Fruit fly (Drosophila melanogaster) whole organism, wandering third instar larva: Measurements from ENCODE around the gene CG11367.

ENCODE experiments used
- Abd-B ChIP-seq: fragments of >200 bp; optimal IDR thresholded peaks from 2 replicates; lab custom pipeline; 2017; ENCODE audit warnings: missing biosample characterization, missing genetic modification characterization
- CG32264 ChIP-seq: fragments of 200-800 bp; sonication (Bioruptor generic); optimal IDR thresholded peaks from 2 replicates; lab custom pipeline; 2016; ENCODE audit warnings: missing biosample characterization, missing genetic modification characterization
- CG9705 ChIP-seq: fragments of 200-800 bp; sonication (Bioruptor generic); optimal IDR thresholded peaks from 2 replicates; lab custom pipeline; 2018; ENCODE audit warnings: missing biosample characterization, mild to moderate bottlenecking, missing genetic modification characterization
- CrebA ChIP-seq: fragments of 200-800 bp; sonication (Bioruptor generic); optimal IDR thresholded peaks from 2 replicates; lab custom pipeline; 2016; ENCODE audit warnings: missing biosample characterization, mild to moderate bottlenecking, missing genetic modification characterization, borderline replicate concordance
- Dfd ChIP-seq: fragments of >200 bp; optimal IDR thresholded peaks from 2 replicates; lab custom pipeline; 2017; ENCODE audit warnings: missing biosample characterization, missing genetic modification characterization
- Dif ChIP-seq: fragments of 200-275, 200-300 bp; sonication (Bioruptor generic); optimal IDR thresholded peaks from 2 replicates; lab custom pipeline; 2018; ENCODE audit warnings: missing biosample characterization, missing genetic modification characterization; ENCODE audit not compliant: partially characterized antibody
- HLH106 ChIP-seq: fragments of 200-800 bp; optimal IDR thresholded peaks from 3 replicates; lab custom pipeline; 2019; ENCODE audit warnings: missing biosample characterization, mild to moderate bottlenecking, missing genetic modification characterization, moderate library complexity
- Hnf4 ChIP-seq: fragments of 200-800 bp; sonication (Bioruptor generic); optimal IDR thresholded peaks from 2 replicates; lab custom pipeline; 2016; ENCODE audit warnings: missing biosample characterization, mild to moderate bottlenecking, missing genetic modification characterization
- Hr78 ChIP-seq: fragments of >200 bp; optimal IDR thresholded peaks from 2 replicates; lab custom pipeline; 2017; ENCODE audit warnings: missing biosample characterization, missing genetic modification characterization
- Hr83 ChIP-seq: fragments of 200-300 bp; sonication (Bioruptor generic); optimal IDR thresholded peaks from 2 replicates; lab custom pipeline; 2016; ENCODE audit warnings: missing biosample characterization, mild to moderate bottlenecking, missing genetic modification characterization, moderate library complexity; ENCODE audit not compliant: poor library complexity, severe bottlenecking
- Jra ChIP-seq: sonication (Bioruptor generic); optimal IDR thresholded peaks from 2 replicates; lab custom pipeline; 2016; ENCODE audit warnings: missing biosample characterization, missing genetic modification characterization
- Mio ChIP-seq: sonication (Bioruptor generic); optimal IDR thresholded peaks from 2 replicates; lab custom pipeline; 2016; ENCODE audit warnings: missing biosample characterization, missing genetic modification characterization
- Myc ChIP-seq: fragments of >200 bp; optimal IDR thresholded peaks from 2 replicates; lab custom pipeline; 2017
- N ChIP-seq: fragments of >200 bp; optimal IDR thresholded peaks from 2 replicates; lab custom pipeline; 2018; ENCODE audit warnings: missing biosample characterization, missing external identifiers, missing genetic modification characterization
- OdsH ChIP-seq: fragments of 200-800 bp; sonication (Bioruptor generic); optimal IDR thresholded peaks from 2 replicates; lab custom pipeline; 2016; ENCODE audit warnings: missing biosample characterization, mild to moderate bottlenecking, missing genetic modification characterization
- Rel ChIP-seq, 2 experiments: fragments of 200-800 bp; sonication (Bioruptor generic) in 1 of 2; optimal IDR thresholded peaks; 2 replicates in 1 of 2; 3 replicates in 1 of 2; lab custom pipeline; 2016 to 2019; ENCODE audit warnings: mild to moderate bottlenecking in 2 of 2, missing biosample characterization in 2 of 2, missing genetic modification characterization in 2 of 2, moderate library complexity in 1 of 2
- Sp1 ChIP-seq: fragments of 200-800 bp; sonication (Bioruptor generic); optimal IDR thresholded peaks from 3 replicates; lab custom pipeline; 2019; ENCODE audit warnings: missing biosample characterization, mild to moderate bottlenecking, missing genetic modification characterization, moderate library complexity
- Vsx2 ChIP-seq: fragments of 200-300, 225-300 bp; sonication (Bioruptor generic); optimal IDR thresholded peaks from 2 replicates; lab custom pipeline; 2018; ENCODE audit warnings: missing biosample characterization, missing genetic modification characterization; ENCODE audit not compliant: partially characterized antibody
- br ChIP-seq: fragments of 200-800 bp; sonication (Bioruptor generic); optimal IDR thresholded peaks from 2 replicates; lab custom pipeline; 2016; ENCODE audit warnings: missing biosample characterization, missing genetic modification characterization
- brk ChIP-seq: fragments of 200-800 bp; sonication (Bioruptor generic); optimal IDR thresholded peaks from 2 replicates; lab custom pipeline; 2016; ENCODE audit warnings: missing biosample characterization, mild to moderate bottlenecking, missing genetic modification characterization
- dl ChIP-seq, 2 experiments: fragments of 175-275, 200-275 bp in 1 of 2; fragments of 200-275 bp in 1 of 2; sonication (Bioruptor generic); optimal IDR thresholded peaks; lab custom pipeline; 2018; ENCODE audit warnings: mild to moderate bottlenecking in 2 of 2, missing biosample characterization in 2 of 2, missing genetic modification characterization in 2 of 2, moderate library complexity in 2 of 2; ENCODE audit not compliant: partially characterized antibody in 2 of 2, insufficient read depth in 1 of 2
- dmrt93B ChIP-seq: fragments of 200-800 bp; sonication (Bioruptor generic); optimal IDR thresholded peaks from 2 replicates; lab custom pipeline; 2018; ENCODE audit warnings: missing biosample characterization, mild to moderate bottlenecking, missing genetic modification characterization
- dsf ChIP-seq: sonication (Bioruptor generic); optimal IDR thresholded peaks from 2 replicates; lab custom pipeline; 2016; ENCODE audit warnings: missing biosample characterization, missing genetic modification characterization, borderline replicate concordance
- ey ChIP-seq: fragments of 200-800 bp; sonication (Bioruptor generic); optimal IDR thresholded peaks from 2 replicates; lab custom pipeline; 2016; ENCODE audit warnings: missing biosample characterization, missing genetic modification characterization
- foxo ChIP-seq, 2 experiments: fragments of 200-800 bp; sonication (Bioruptor generic); optimal IDR thresholded peaks; 2 replicates in 1 of 2; 3 replicates in 1 of 2; lab custom pipeline; 2016 to 2017; ENCODE audit warnings: missing biosample characterization in 2 of 2, missing genetic modification characterization in 2 of 2
- fru ChIP-seq: fragments of 200-800 bp; sonication (Bioruptor generic); optimal IDR thresholded peaks from 3 replicates; lab custom pipeline; 2016; ENCODE audit warnings: missing biosample characterization, mild to moderate bottlenecking, missing genetic modification characterization
- h ChIP-seq: fragments of 200-800 bp; sonication (Bioruptor generic); optimal IDR thresholded peaks from 3 replicates; lab custom pipeline; 2016; ENCODE audit warnings: missing biosample characterization, mild to moderate bottlenecking, missing genetic modification characterization
- jim ChIP-seq: fragments of 175-275, 200-325 bp; sonication (Bioruptor generic); optimal IDR thresholded peaks from 2 replicates; lab custom pipeline; 2016; ENCODE audit warnings: missing biosample characterization, mild to moderate bottlenecking, missing genetic modification characterization
- lola ChIP-seq: fragments of >200 bp; optimal IDR thresholded peaks from 2 replicates; lab custom pipeline; 2017; ENCODE audit warnings: missing biosample characterization, missing genetic modification characterization
- pan ChIP-seq: fragments of >200 bp; optimal IDR thresholded peaks from 2 replicates; lab custom pipeline; 2017
- psq ChIP-seq: fragments of 200-800 bp; sonication (Bioruptor generic); optimal IDR thresholded peaks from 3 replicates; lab custom pipeline; 2017; ENCODE audit warnings: missing biosample characterization, mild to moderate bottlenecking, missing genetic modification characterization, moderate library complexity
- rgr ChIP-seq: fragments of 200-800 bp; sonication (Bioruptor generic); optimal IDR thresholded peaks from 3 replicates; lab custom pipeline; 2016; ENCODE audit warnings: missing biosample characterization, mild to moderate bottlenecking, missing genetic modification characterization
- sage ChIP-seq: fragments of 200-800 bp; sonication (Bioruptor generic); optimal IDR thresholded peaks from 2 replicates; lab custom pipeline; 2016; ENCODE audit warnings: missing biosample characterization, mild to moderate bottlenecking, missing genetic modification characterization
- sv ChIP-seq: fragments of 200-800 bp; sonication (Bioruptor generic); optimal IDR thresholded peaks from 3 replicates; lab custom pipeline; 2016; ENCODE audit warnings: missing biosample characterization, missing genetic modification characterization
- tai ChIP-seq: sonication (Bioruptor generic); optimal IDR thresholded peaks from 2 replicates; lab custom pipeline; 2016; ENCODE audit warnings: missing biosample characterization, missing genetic modification characterization
- usp ChIP-seq: fragments of >200 bp; optimal IDR thresholded peaks from 2 replicates; lab custom pipeline; 2017; ENCODE audit warnings: missing biosample characterization, missing genetic modification characterization
- woc ChIP-seq: sonication (Bioruptor generic); optimal IDR thresholded peaks from 2 replicates; lab custom pipeline; 2016; ENCODE audit warnings: missing biosample characterization, mild to moderate bottlenecking, missing genetic modification characterization

CG11367 gene

DNA sequence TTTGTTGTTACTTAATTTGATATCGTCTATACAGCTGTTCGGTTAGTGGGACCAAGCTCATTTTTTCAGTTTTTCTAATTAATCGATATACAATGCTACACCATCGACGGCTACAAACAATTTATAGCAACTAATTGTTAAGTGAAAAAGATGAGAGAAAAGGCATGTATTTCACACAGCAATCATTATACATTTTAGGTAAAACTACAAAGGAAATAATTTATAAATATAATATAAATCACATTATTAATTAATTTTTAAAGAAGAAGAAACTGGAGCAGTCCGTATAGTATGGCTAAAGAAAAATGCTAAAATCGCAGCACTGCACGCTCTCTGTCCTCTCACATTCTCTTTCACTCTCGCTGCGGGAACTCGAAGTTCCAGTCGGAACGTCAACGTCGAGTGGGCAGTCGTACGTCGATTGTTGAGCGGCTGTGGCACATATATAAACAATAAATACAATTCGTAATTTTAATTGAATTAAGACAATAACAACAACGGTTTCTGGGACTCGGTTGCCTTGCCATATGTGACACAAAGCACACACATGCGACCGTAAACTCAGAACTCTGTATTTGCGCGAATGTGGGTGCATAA is at the start of gene CG11367, which contains the start of gene CG14450:
TSS of gene CG11367 (plus strand) at position 373 of the 597 bp plus-strand sequence.
TSS of gene CG14450 (minus strand) at position 51 of the 597 bp plus-strand sequence.
- TF ChIP-seq tai (GFP tag; lab: Kevin White, UChicago) (no peak), dsf (GFP tag; lab: Kevin White, UChicago) (no peak), Jra (GFP tag; lab: Kevin White, UChicago) (no peak), CG32264 (GFP tag; lab: Kevin White, UChicago) (no peak), N (no peak), sv (GFP tag; lab: Kevin White, UChicago) (no peak), psq (GFP tag; lab: Kevin White, UChicago) (no peak), br (no peak), Hr78 (GFP tag; lab: Kevin White, UChicago) (no peak), Rel (GFP tag; optimal IDR thresholded peaks at IDR 0.05; lab: Kevin White, UChicago) (no peak), Rel (tag; optimal IDR thresholded peaks at IDR 0.05; lab: Kevin White, UChicago) (peak; percentile 33), CG9705 (GFP tag; lab: Kevin White, UChicago) (peak; percentile 10), Hnf4 (GFP tag; lab: Kevin White, UChicago) (no peak), Dif (GFP tag; lab: Kevin White, UChicago) (peak; percentile 74), h (peak; percentile 52), Mio (no peak), ey (GFP tag; lab: Kevin White, UChicago) (no peak), Hr83 (GFP tag; lab: Kevin White, UChicago) (peak; percentile 33), dmrt93B (GFP tag; lab: Kevin White, UChicago) (no peak), jim (GFP tag; lab: Kevin White, UChicago) (no peak), rgr (GFP tag; lab: Kevin White, UChicago) (no peak), dl (GFP tag; optimal IDR thresholded peaks at IDR 0.05; lab: Kevin White, UChicago; ENCODE audit: insufficient read depth in 1 of 2, partially characterized antibody in 2 of 2) (peak; percentile 2 to 55), brk (GFP tag; lab: Kevin White, UChicago) (no peak), Myc (peak; percentile 95), CrebA (GFP tag; lab: Kevin White, UChicago) (no peak), woc (GFP tag; lab: Kevin White, UChicago) (peak; percentile 64), Vsx2 (GFP tag; lab: Kevin White, UChicago) (peak; percentile 79), usp (GFP tag; lab: Kevin White, UChicago) (no peak), sage (peak; percentile 35), OdsH (GFP tag; lab: Kevin White, UChicago) (no peak), Abd-B (GFP tag; lab: Kevin White, UChicago) (no peak), HLH106 (tag; lab: Kevin White, UChicago) (peak; percentile 30)

DNA sequence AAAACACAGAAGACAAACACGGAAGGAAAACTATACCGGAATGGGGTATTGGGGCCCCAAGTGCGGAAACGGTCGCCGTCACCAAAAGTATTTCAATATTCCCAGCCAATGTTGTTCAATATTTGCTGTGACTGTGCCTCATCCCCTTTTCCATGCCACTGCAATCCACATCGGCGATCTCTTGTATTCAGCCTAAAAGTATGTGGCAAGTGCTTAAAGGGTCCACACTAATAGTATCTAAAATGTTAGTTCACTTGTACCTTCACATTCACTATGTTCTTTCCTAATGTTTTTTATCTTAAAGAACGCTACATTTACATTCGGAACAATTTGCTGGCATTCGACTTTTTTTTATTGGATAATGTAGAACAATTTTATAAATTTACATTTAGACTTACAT is 47.0 kb upstream of the CG11367 start:
- TF ChIP-seq pan (no peak), dl (GFP tag; optimal IDR thresholded peaks at IDR 0.05; lab: Kevin White, UChicago; ENCODE audit: insufficient read depth in 1 of 2, partially characterized antibody in 2 of 2) (no peak), fru (GFP tag; lab: Kevin White, UChicago) (no peak), HLH106 (tag; lab: Kevin White, UChicago) (no peak), CG9705 (GFP tag; lab: Kevin White, UChicago) (no peak), lola (GFP tag; lab: Kevin White, UChicago) (no peak), ey (GFP tag; lab: Kevin White, UChicago) (no peak), Dfd (GFP tag; lab: Kevin White, UChicago) (no peak), foxo (GFP tag; optimal IDR thresholded peaks at IDR 0.05; lab: Kevin White, UChicago) (no peak), psq (GFP tag; lab: Kevin White, UChicago) (no peak), sage (no peak), dmrt93B (GFP tag; lab: Kevin White, UChicago) (no peak), Abd-B (GFP tag; lab: Kevin White, UChicago) (no peak)

DNA sequence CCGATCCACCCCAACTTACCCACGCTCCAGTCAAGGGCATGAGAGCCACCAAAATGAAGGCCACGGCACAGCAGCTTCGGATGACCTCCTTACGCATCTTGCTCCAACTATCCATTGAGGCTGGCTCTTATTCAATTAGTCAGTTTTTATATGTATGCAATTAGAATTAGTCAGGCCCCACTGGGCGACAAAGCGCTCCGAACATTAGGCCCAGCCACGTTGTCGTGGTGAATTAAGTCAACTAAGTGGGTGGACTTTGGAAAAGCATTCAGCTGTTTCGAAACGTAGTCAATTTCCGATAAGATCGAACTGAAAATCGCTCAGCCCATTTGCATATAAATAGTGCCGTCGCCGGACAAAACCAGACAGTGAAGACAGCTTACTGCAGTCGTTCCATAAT is 40.9 kb upstream of the CG11367 start, which contains the start of the genes CG14455 and CG14456:
TSS of gene CG14455 (minus strand) at position 101 of the 400 bp plus-strand sequence.
TSS of gene CG14456 (plus strand) at position 236 of the 400 bp plus-strand sequence.
- no peak for TF ChIP-seq Mio
- TF ChIP-seq Hnf4 (GFP tag; lab: Kevin White, UChicago), result no peak
- no peak for TF ChIP-seq lola (GFP tag; lab: Kevin White, UChicago)
- no peak for TF ChIP-seq Hr83 (GFP tag; lab: Kevin White, UChicago)
- no peak for TF ChIP-seq tai (GFP tag; lab: Kevin White, UChicago)
- TF ChIP-seq woc (GFP tag; lab: Kevin White, UChicago), result no peak
- no peak for TF ChIP-seq Myc
- no peak for TF ChIP-seq brk (GFP tag; lab: Kevin White, UChicago)
- TF ChIP-seq psq (GFP tag; lab: Kevin White, UChicago), result no peak
- no peak for TF ChIP-seq Sp1 (GFP tag; lab: Kevin White, UChicago)
- no peak for TF ChIP-seq Dfd (GFP tag; lab: Kevin White, UChicago)
- no peak for TF ChIP-seq h
- TF ChIP-seq OdsH (GFP tag; lab: Kevin White, UChicago), result no peak
- TF ChIP-seq, all 38 proteins: peak for 0
